Fruit fly (Drosophila melanogaster) whole organism, embryonic: ENCODE results near the gene Nepl14.

Source experiments
- Bteb2 ChIP-seq: fragments of 200-800 bp; sonication (Bioruptor generic); optimal IDR thresholded peaks from 2 replicates; lab custom pipeline; 2016; ENCODE audit warnings: missing biosample characterization, missing genetic modification characterization
- CG10366 ChIP-seq: fragments of 200-800 bp; sonication (Bioruptor generic); IDR thresholded peaks from 2 replicates; pipeline ENCODE4 v1.3.6; 2022; ENCODE audit warnings: missing biosample characterization, missing genetic modification characterization
- CG10462 ChIP-seq: fragments of 200-800 bp; sonication (Bioruptor generic); optimal IDR thresholded peaks from 2 replicates; lab custom pipeline; 2016; ENCODE audit warnings: missing biosample characterization, missing genetic modification characterization
- CG13894 ChIP-seq: fragments of 200-800 bp; sonication (Bioruptor generic); optimal IDR thresholded peaks from 3 replicates; lab custom pipeline; 2018; ENCODE audit warnings: missing biosample characterization, mild to moderate bottlenecking, missing genetic modification characterization, moderate library complexity
- CG15073 ChIP-seq: fragments of 200-800 bp; sonication (Bioruptor generic); optimal IDR thresholded peaks from 2 replicates; lab custom pipeline; 2016; ENCODE audit warnings: missing biosample characterization, missing genetic modification characterization
- CG15601 ChIP-seq: fragments of 200-800 bp; sonication (Bioruptor generic); optimal IDR thresholded peaks from 3 replicates; lab custom pipeline; 2019; ENCODE audit warnings: missing biosample characterization, mild to moderate bottlenecking, missing genetic modification characterization, moderate library complexity
- CG1602 ChIP-seq: fragments of 200-800 bp; sonication (Bioruptor generic); optimal IDR thresholded peaks from 3 replicates; lab custom pipeline; 2016; ENCODE audit warnings: missing biosample characterization, missing genetic modification characterization
- CG17829 ChIP-seq: fragments of 200-800 bp; optimal IDR thresholded peaks from 2 replicates; lab custom pipeline; 2019; ENCODE audit warnings: missing biosample characterization, mild to moderate bottlenecking, missing genetic modification characterization, moderate library complexity
- CG2129 ChIP-seq: fragments of 200-800 bp; sonication (Bioruptor generic); IDR thresholded peaks from 2 replicates; pipeline ENCODE4 v1.3.6; 2022; ENCODE audit warnings: missing biosample characterization, missing genetic modification characterization; ENCODE audit not compliant: partially characterized antibody
- CG33557 ChIP-seq: fragments of 200-800 bp; sonication (Bioruptor generic); optimal IDR thresholded peaks from 2 replicates; lab custom pipeline; 2019; ENCODE audit warnings: missing biosample characterization, mild to moderate bottlenecking, missing genetic modification characterization, moderate library complexity
- CG3726 ChIP-seq: fragments of 200-800 bp; sonication (Bioruptor generic); IDR thresholded peaks from 3 replicates; pipeline ENCODE4, ENCODE4 v1.3.6; 2022; ENCODE audit warnings: missing biosample characterization, missing genetic modification characterization
- CG6689 ChIP-seq: fragments of 200-800 bp; sonication (Bioruptor generic); IDR thresholded peaks from 2 replicates; pipeline ENCODE4 v1.3.6; 2022; ENCODE audit warnings: missing biosample characterization, missing genetic modification characterization
- CG7372 ChIP-seq: fragments of 200-800 bp; sonication (Bioruptor generic); IDR thresholded peaks from 2 replicates; pipeline ENCODE4 v1.3.6; 2022; ENCODE audit warnings: missing biosample characterization, missing genetic modification characterization
- CG7556 ChIP-seq: fragments of 200-800 bp; sonication (Bioruptor generic); optimal IDR thresholded peaks from 2 replicates; lab custom pipeline; 2017; ENCODE audit warnings: missing biosample characterization, mild to moderate bottlenecking, missing genetic modification characterization
- CG7928 ChIP-seq: fragments of 200-800 bp; sonication (Bioruptor generic); optimal IDR thresholded peaks from 2 replicates; lab custom pipeline; 2017; ENCODE audit warnings: missing biosample characterization, mild to moderate bottlenecking, missing genetic modification characterization
- CG8388 ChIP-seq: fragments of 200-800 bp; sonication (Bioruptor generic); optimal IDR thresholded peaks from 2 replicates; lab custom pipeline; 2019; ENCODE audit warnings: missing biosample characterization, mild to moderate bottlenecking, missing genetic modification characterization, moderate library complexity
- Dek ChIP-seq: fragments of 200-800 bp; sonication (Bioruptor generic); optimal IDR thresholded peaks from 3 replicates; lab custom pipeline; 2019; ENCODE audit warnings: missing biosample characterization, mild to moderate bottlenecking, missing genetic modification characterization, moderate library complexity
- Dfd ChIP-seq, 2 experiments: fragments of >200 bp; optimal IDR thresholded peaks; 2 replicates each; lab custom pipeline; 2017; ENCODE audit warnings: missing biosample characterization in 2 of 2, missing genetic modification characterization in 2 of 2
- Eip74EF ChIP-seq, 2 experiments: fragments of 200-800 bp in 1 of 2; fragments of >200 bp in 1 of 2; sonication (Bioruptor generic) in 1 of 2; optimal IDR thresholded peaks; 2 replicates each; lab custom pipeline; 2017 to 2019; ENCODE audit warnings: missing biosample characterization in 2 of 2, missing genetic modification characterization in 2 of 2, mild to moderate bottlenecking in 1 of 2, moderate library complexity in 1 of 2
- Elba2 ChIP-seq: fragments of 200-800 bp; sonication (Bioruptor generic); optimal IDR thresholded peaks from 3 replicates; lab custom pipeline; 2016; ENCODE audit warnings: missing biosample characterization, missing genetic modification characterization
- Gsc ChIP-seq: fragments of 200-800 bp; sonication (Bioruptor generic); IDR thresholded peaks from 2 replicates; pipeline ENCODE4 v1.3.6; 2022; ENCODE audit warnings: missing biosample characterization, missing genetic modification characterization
- Hey ChIP-seq: fragments of 200-800 bp; sonication (Bioruptor generic); optimal IDR thresholded peaks from 3 replicates; lab custom pipeline; 2018; ENCODE audit warnings: missing biosample characterization, mild to moderate bottlenecking, missing genetic modification characterization
- Hr39 ChIP-seq: fragments of >200 bp; optimal IDR thresholded peaks from 2 replicates; lab custom pipeline; 2017
- Nf-YB ChIP-seq: fragments of 200-800 bp; sonication (Bioruptor generic); optimal IDR thresholded peaks from 3 replicates; lab custom pipeline; 2019; ENCODE audit warnings: missing biosample characterization, mild to moderate bottlenecking, missing genetic modification characterization, moderate library complexity
- Oli ChIP-seq: fragments of 200-800 bp; sonication (Bioruptor generic); optimal IDR thresholded peaks from 2 replicates; lab custom pipeline; 2018; ENCODE audit warnings: missing biosample characterization, mild to moderate bottlenecking, missing genetic modification characterization, moderate library complexity
- Ravus ChIP-seq: fragments of 200-800 bp; sonication (Bioruptor generic); IDR thresholded peaks from 2 replicates; pipeline ENCODE4 v1.3.6; 2022; ENCODE audit warnings: missing biosample characterization, missing genetic modification characterization
- Trl ChIP-seq, 3 experiments: fragments of >200 bp in 2 of 3; fragments of 200-800 bp in 1 of 3; sonication (Bioruptor generic) in 1 of 3; optimal IDR thresholded peaks; 2 replicates in 1 of 3; 3 replicates in 2 of 3; lab custom pipeline; 2016 to 2017; ENCODE audit warnings: missing biosample characterization in 1 of 3, missing genetic modification characterization in 1 of 3
- caup ChIP-seq: fragments of 200-800 bp; sonication (Bioruptor generic); optimal IDR thresholded peaks from 3 replicates; lab custom pipeline; 2017; ENCODE audit warnings: missing biosample characterization, mild to moderate bottlenecking, missing genetic modification characterization, moderate library complexity; ENCODE audit not compliant: severe bottlenecking
- chif ChIP-seq, 2 experiments: fragments of 200-800 bp; sonication (Bioruptor generic); optimal IDR thresholded peaks; 3 replicates each; lab custom pipeline; 2016; ENCODE audit warnings: missing biosample characterization in 2 of 2, missing genetic modification characterization in 2 of 2
- croc ChIP-seq: fragments of 200-800 bp; sonication (Bioruptor generic); conservative IDR thresholded peaks from 3 replicates; pipeline ENCODE4 v1.3.6; 2022; ENCODE audit warnings: missing biosample characterization, missing genetic modification characterization
- da ChIP-seq: fragments of 200-800 bp; sonication (Bioruptor generic); optimal IDR thresholded peaks from 2 replicates; lab custom pipeline; 2016; ENCODE audit warnings: missing biosample characterization, missing genetic modification characterization
- dm ChIP-seq: fragments of 200-800 bp; sonication (Bioruptor generic); optimal IDR thresholded peaks from 3 replicates; lab custom pipeline; 2016; ENCODE audit warnings: missing biosample characterization, missing genetic modification characterization
- dmrt99B ChIP-seq: fragments of 200-800 bp; sonication (Bioruptor generic); optimal IDR thresholded peaks from 2 replicates; lab custom pipeline; 2018; ENCODE audit warnings: missing biosample characterization, mild to moderate bottlenecking, missing genetic modification characterization, moderate library complexity
- emc ChIP-seq: fragments of 200-800 bp; sonication (Bioruptor generic); optimal IDR thresholded peaks from 2 replicates; lab custom pipeline; 2016; ENCODE audit warnings: missing biosample characterization, missing genetic modification characterization
- fru ChIP-seq: fragments of >200 bp; optimal IDR thresholded peaks from 2 replicates; lab custom pipeline; 2017
- gce ChIP-seq: fragments of 200-800 bp; sonication (Bioruptor generic); IDR thresholded peaks from 3 replicates; pipeline ENCODE4 v1.3.6; 2022; ENCODE audit warnings: missing biosample characterization, missing genetic modification characterization
- gt ChIP-seq: fragments of 200-800 bp; sonication (Bioruptor generic); IDR thresholded peaks from 2 replicates; pipeline ENCODE4 v1.3.6; 2022; ENCODE audit warnings: missing biosample characterization, missing genetic modification characterization
- ind ChIP-seq: fragments of 200-800 bp; sonication (Bioruptor generic); optimal IDR thresholded peaks from 3 replicates; lab custom pipeline; 2016; ENCODE audit warnings: missing biosample characterization, missing genetic modification characterization
- jigr1 ChIP-seq: fragments of 200-800 bp; sonication (Bioruptor generic); IDR thresholded peaks from 3 replicates; pipeline ENCODE4 v1.3.6; 2022; ENCODE audit warnings: missing biosample characterization, missing genetic modification characterization
- jumu ChIP-seq: fragments of 200-800 bp; sonication (Bioruptor generic); optimal IDR thresholded peaks from 3 replicates; lab custom pipeline; 2016; ENCODE audit warnings: missing biosample characterization, missing genetic modification characterization
- lab ChIP-seq: fragments of 200-800 bp; sonication (Bioruptor generic); optimal IDR thresholded peaks from 3 replicates; lab custom pipeline; 2017; ENCODE audit warnings: missing biosample characterization, missing genetic modification characterization, mild to moderate bottlenecking, moderate library complexity, missing genetic modification reagents
- nom ChIP-seq: fragments of 200-800 bp; sonication (Bioruptor generic); optimal IDR thresholded peaks from 2 replicates; lab custom pipeline; 2017; ENCODE audit warnings: missing biosample characterization, missing genetic modification characterization, mild to moderate bottlenecking, moderate library complexity, missing genetic modification reagents
- pum ChIP-seq: fragments of 200-800 bp; sonication (Bioruptor generic); optimal IDR thresholded peaks from 2 replicates; lab custom pipeline; 2016; ENCODE audit warnings: missing biosample characterization, missing genetic modification characterization
- rib ChIP-seq: fragments of 200-800 bp; sonication (Bioruptor generic); IDR thresholded peaks from 2 replicates; pipeline ENCODE4 v1.3.6; 2022; ENCODE audit warnings: missing biosample characterization, missing genetic modification characterization
- sens-2 ChIP-seq: fragments of 200-800 bp; sonication (Bioruptor generic); IDR thresholded peaks from 2 replicates; pipeline ENCODE4 v1.3.6; 2022; ENCODE audit warnings: missing biosample characterization, missing genetic modification characterization
- tap ChIP-seq: fragments of 200-800 bp; optimal IDR thresholded peaks from 3 replicates; lab custom pipeline; 2019; ENCODE audit warnings: missing biosample characterization, mild to moderate bottlenecking, missing genetic modification characterization, moderate library complexity
- tll ChIP-seq, 2 experiments: fragments of 200-800 bp in 1 of 2; fragments of >200 bp in 1 of 2; sonication (Bioruptor generic) in 1 of 2; optimal IDR thresholded peaks; 2 replicates each; lab custom pipeline; 2017 to 2019; ENCODE audit warnings: missing biosample characterization in 2 of 2, missing genetic modification characterization in 2 of 2, mild to moderate bottlenecking in 1 of 2, moderate library complexity in 1 of 2
- unpg ChIP-seq: fragments of 200-800 bp; sonication (Bioruptor generic); optimal IDR thresholded peaks from 3 replicates; lab custom pipeline; 2018; ENCODE audit warnings: missing biosample characterization, mild to moderate bottlenecking, missing genetic modification characterization, moderate library complexity
- vnd ChIP-seq: fragments of 200-800 bp; sonication (Bioruptor generic); IDR thresholded peaks from 3 replicates; pipeline ENCODE4 v1.3.6; 2022; ENCODE audit warnings: missing biosample characterization, missing genetic modification characterization; ENCODE audit not compliant: partially characterized antibody
- wek ChIP-seq: fragments of 200-800 bp; sonication (Bioruptor generic); optimal IDR thresholded peaks from 3 replicates; lab custom pipeline; 2018; ENCODE audit warnings: missing biosample characterization, mild to moderate bottlenecking, missing genetic modification characterization, moderate library complexity

Gene Nepl14

dm6 chr3R:22726771-22727455 is 36.6 kb downstream of the Nepl14 start, which contains the start of gene CG45049 (continued):
- TF ChIP-seq CG33557 (GFP tag; lab: Kevin White, UChicago) (no peak), CG1602 (GFP tag; lab: Kevin White, UChicago) (no peak), pum (GFP tag; lab: Kevin White, UChicago) (no peak), croc (GFP tag; lab: Robert Waterston, UW) (no peak), CG7372 (GFP tag; lab: Robert Waterston, UW) (no peak), vnd (GFP tag; lab: Robert Waterston, UW) (peak; percentile 89), caup (GFP tag; lab: Kevin White, UChicago) (no peak), CG17829 (no peak), gt (GFP tag; lab: Robert Waterston, UW) (no peak), CG7928 (GFP tag; lab: Kevin White, UChicago) (no peak), fru (no peak), chif (GFP tag; optimal IDR thresholded peaks at IDR 0.05; lab: Kevin White, UChicago) (no peak), unpg (GFP tag; lab: Kevin White, UChicago) (no peak), Eip74EF (GFP tag; optimal IDR thresholded peaks at IDR 0.05; lab: Kevin White, UChicago) (no peak), nom (GFP tag; lab: Kevin White, UChicago) (no peak), dm (GFP tag; lab: Kevin White, UChicago) (no peak), CG15601 (no peak), jigr1 (GFP tag; lab: Robert Waterston, UW) (no peak), CG10366 (GFP tag; lab: Robert Waterston, UW) (no peak), tll (GFP tag; optimal IDR thresholded peaks at IDR 0.05; lab: Kevin White, UChicago) (no peak), Elba2 (GFP tag; lab: Kevin White, UChicago) (no peak), sens-2 (GFP tag; lab: Robert Waterston, UW) (no peak), Hr39 (lab: Kevin White, UChicago) (no peak), Hey (tag; lab: Kevin White, UChicago) (no peak), CG10462 (GFP tag; lab: Kevin White, UChicago) (no peak), CG8388 (GFP tag; lab: Kevin White, UChicago) (no peak), Dfd (GFP tag; optimal IDR thresholded peaks at IDR 0.05; lab: Kevin White, UChicago) (no peak), emc (GFP tag; lab: Kevin White, UChicago) (no peak), lab (peak; percentile 33), rib (no peak), Oli (tag; lab: Kevin White, UChicago) (no peak), CG6689 (no peak), dmrt99B (tag; lab: Kevin White, UChicago) (no peak), tap (tag; lab: Kevin White, UChicago) (no peak), Nf-YB (GFP tag; lab: Kevin White, UChicago) (no peak), CG15073 (GFP tag; lab: Kevin White, UChicago) (no peak), ind (no peak), Ravus (no peak), wek (GFP tag; lab: Kevin White, UChicago) (no peak), gce (GFP tag; lab: Robert Waterston, UW) (no peak), CG7556 (GFP tag; lab: Kevin White, UChicago) (no peak), CG13894 (tag; lab: Kevin White, UChicago) (no peak), da (GFP tag; lab: Kevin White, UChicago) (no peak), Dek (tag; lab: Kevin White, UChicago) (no peak), Trl (optimal IDR thresholded peaks at IDR 0.05; lab: Kevin White, UChicago) (peak in 1 of 2 experiments; percentile 69), Trl (GFP tag; optimal IDR thresholded peaks at IDR 0.05; lab: Kevin White, UChicago) (no peak), Gsc (no peak), Bteb2 (GFP tag; lab: Kevin White, UChicago) (no peak), CG3726 (no peak), jumu (GFP tag; lab: Kevin White, UChicago) (no peak), CG2129 (GFP tag; lab: Robert Waterston, UW) (peak; percentile 67)
